Worm (Caenorhabditis elegans) whole organism, L3 larva: ENCODE data around the gene tab-1.

Experiments
- R02D3.7 ChIP-seq: fragments of 150-350 bp; optimal IDR thresholded peaks from 2 replicates; lab custom pipeline; 2014; ENCODE audit warnings: missing biosample characterization, missing genetic modification characterization
- ZK546.5 ChIP-seq: sonication (generic microtip); optimal IDR thresholded peaks from 2 replicates; lab custom pipeline; 2017; ENCODE audit warnings: missing biosample characterization, missing genetic modification characterization
- aly-2 ChIP-seq: fragments of 150-350 bp; optimal IDR thresholded peaks from 2 replicates; lab custom pipeline; 2014; ENCODE audit warnings: missing biosample characterization, missing genetic modification characterization
- ama-1 ChIP-seq: fragments of 150-350 bp; optimal IDR thresholded peaks from 2 replicates; lab custom pipeline; 2018
- ceh-16 ChIP-seq: sonication (generic microtip); optimal IDR thresholded peaks from 2 replicates; lab custom pipeline; 2017; ENCODE audit warnings: missing biosample characterization, missing genetic modification characterization
- ceh-28 ChIP-seq: fragments of 150-350 bp; optimal IDR thresholded peaks from 2 replicates; lab custom pipeline; 2014; ENCODE audit warnings: missing biosample characterization, missing genetic modification reagents, missing genetic modification characterization
- ceh-82 ChIP-seq: fragments of 150-350 bp; optimal IDR thresholded peaks from 2 replicates; lab custom pipeline; 2014; ENCODE audit warnings: missing biosample characterization, missing genetic modification characterization
- ceh-9 ChIP-seq: sonication (generic microtip); optimal IDR thresholded peaks from 2 replicates; lab custom pipeline; 2018; ENCODE audit warnings: missing biosample characterization, missing genetic modification characterization
- daf-12 ChIP-seq: fragments of 150-350 bp; optimal IDR thresholded peaks from 2 replicates; lab custom pipeline; 2014; ENCODE audit warnings: missing biosample characterization, missing genetic modification reagents, missing genetic modification characterization
- egl-27 ChIP-seq: sonication (generic microtip); optimal IDR thresholded peaks from 4 replicates; lab custom pipeline; 2017; ENCODE audit warnings: missing biosample characterization, missing genetic modification reagents, missing genetic modification characterization
- egl-5 ChIP-seq: fragments of 150-350 bp; optimal IDR thresholded peaks from 2 replicates; lab custom pipeline; 2017; ENCODE audit warnings: missing biosample characterization, missing genetic modification reagents, missing genetic modification characterization, inconsistent platforms
- elt-1 ChIP-seq: fragments of 150-350 bp; optimal IDR thresholded peaks from 2 replicates; lab custom pipeline; 2014; ENCODE audit warnings: missing biosample characterization, missing genetic modification characterization
- elt-2 ChIP-seq: sonication (generic microtip); optimal IDR thresholded peaks from 2 replicates; lab custom pipeline; 2016; ENCODE audit warnings: missing genetic modification reagents, mild to moderate bottlenecking, missing genetic modification characterization, missing compliant biosample characterization
- elt-3 ChIP-seq, 3 experiments: fragments of 150-350 bp in 1 of 3; sonication (generic microtip) in 2 of 3; optimal IDR thresholded peaks; 2 replicates in 2 of 3; 4 replicates in 1 of 3; lab custom pipeline; 2014 to 2017; ENCODE audit warnings: missing biosample characterization in 3 of 3, missing genetic modification characterization in 3 of 3
- eor-1 ChIP-seq, 2 experiments: fragments of 150-350 bp; optimal IDR thresholded peaks; 2 replicates each; lab custom pipeline; 2014 to 2018; ENCODE audit warnings: missing biosample characterization in 2 of 2, missing genetic modification characterization in 2 of 2
- fkh-10 ChIP-seq: sonication (generic microtip); optimal IDR thresholded peaks from 2 replicates; lab custom pipeline; 2017; ENCODE audit warnings: missing biosample characterization, missing genetic modification reagents, missing genetic modification characterization
- fkh-2 ChIP-seq: fragments of 150-350 bp; optimal IDR thresholded peaks from 2 replicates; lab custom pipeline; 2014; ENCODE audit warnings: missing biosample characterization, missing genetic modification reagents, missing genetic modification characterization
- fos-1 ChIP-seq: fragments of 150-350 bp; optimal IDR thresholded peaks from 2 replicates; lab custom pipeline; 2014; ENCODE audit warnings: missing biosample characterization, missing genetic modification characterization
- hmg-11 ChIP-seq: sonication (generic microtip); optimal IDR thresholded peaks from 2 replicates; lab custom pipeline; 2016; ENCODE audit warnings: missing genetic modification characterization, missing compliant biosample characterization
- jun-1 ChIP-seq: fragments of 150-350 bp; optimal IDR thresholded peaks from 2 replicates; lab custom pipeline; 2014; ENCODE audit warnings: missing biosample characterization, missing genetic modification reagents, missing genetic modification characterization
- lin-15B ChIP-seq: fragments of 150-350 bp; optimal IDR thresholded peaks from 2 replicates; lab custom pipeline; 2014; ENCODE audit warnings: missing biosample characterization, missing genetic modification characterization
- lin-39 ChIP-seq: fragments of 150-350 bp; optimal IDR thresholded peaks from 2 replicates; lab custom pipeline; 2018; ENCODE audit warnings: missing biosample characterization, missing genetic modification reagents, missing genetic modification characterization
- lsy-12 ChIP-seq: sonication (generic microtip); optimal IDR thresholded peaks from 2 replicates; lab custom pipeline; 2016; ENCODE audit warnings: mild to moderate bottlenecking, missing genetic modification characterization, missing compliant biosample characterization
- mdl-1 ChIP-seq: fragments of 150-350 bp; optimal IDR thresholded peaks from 2 replicates; lab custom pipeline; 2014; ENCODE audit warnings: missing biosample characterization, missing genetic modification characterization
- mml-1 ChIP-seq: fragments of 150-350 bp; sonication (generic microtip); optimal IDR thresholded peaks from 3 replicates; lab custom pipeline; 2014; ENCODE audit warnings: missing biosample characterization, missing genetic modification characterization
- nfya-1 ChIP-seq: sonication (generic microtip); optimal IDR thresholded peaks from 2 replicates; lab custom pipeline; 2017; ENCODE audit warnings: missing genetic modification characterization, mild to moderate bottlenecking, missing compliant biosample characterization, antibody characterized with exemption, moderate library complexity; ENCODE audit not compliant: insufficient read depth
- nhr-11 ChIP-seq: fragments of 150-350 bp; optimal IDR thresholded peaks from 2 replicates; lab custom pipeline; 2014; ENCODE audit warnings: missing biosample characterization, missing genetic modification characterization
- nhr-12 ChIP-seq: fragments of 150-350 bp; optimal IDR thresholded peaks from 2 replicates; lab custom pipeline; 2014; ENCODE audit warnings: missing biosample characterization, missing genetic modification characterization
- nhr-23 ChIP-seq: fragments of 150-350 bp; optimal IDR thresholded peaks from 2 replicates; lab custom pipeline; 2014; ENCODE audit warnings: missing biosample characterization, missing genetic modification reagents, missing genetic modification characterization
- nhr-237 ChIP-seq: fragments of 150-350 bp; optimal IDR thresholded peaks from 2 replicates; lab custom pipeline; 2014; ENCODE audit warnings: missing biosample characterization, missing genetic modification characterization
- nhr-25 ChIP-seq: sonication (generic microtip); optimal IDR thresholded peaks from 2 replicates; lab custom pipeline; 2017; ENCODE audit warnings: missing biosample characterization, missing genetic modification characterization
- nhr-28 ChIP-seq: fragments of 150-350 bp; optimal IDR thresholded peaks from 2 replicates; lab custom pipeline; 2014; ENCODE audit warnings: missing biosample characterization, missing genetic modification characterization
- nhr-43 ChIP-seq: sonication (generic microtip); optimal IDR thresholded peaks from 2 replicates; lab custom pipeline; 2016; ENCODE audit warnings: mild to moderate bottlenecking, missing genetic modification characterization, missing compliant biosample characterization; ENCODE audit not compliant: poor library complexity, severe bottlenecking
- nhr-67 ChIP-seq: fragments of 150-350 bp; optimal IDR thresholded peaks from 2 replicates; lab custom pipeline; 2014; ENCODE audit warnings: missing biosample characterization, missing genetic modification characterization
- nhr-76 ChIP-seq: fragments of 150-350 bp; sonication (generic microtip); optimal IDR thresholded peaks from 5 replicates; lab custom pipeline; 2014; ENCODE audit warnings: missing biosample characterization, missing genetic modification characterization
- nhr-77 ChIP-seq: fragments of 150-350 bp; optimal IDR thresholded peaks from 2 replicates; lab custom pipeline; 2014; ENCODE audit warnings: missing biosample characterization, missing genetic modification characterization
- pha-4 ChIP-seq: fragments of 150-350 bp; optimal IDR thresholded peaks from 2 replicates; lab custom pipeline; 2014; ENCODE audit warnings: missing biosample characterization, missing genetic modification reagents, missing genetic modification characterization
- pqm-1 ChIP-seq: fragments of 150-350 bp; optimal IDR thresholded peaks from 2 replicates; lab custom pipeline; 2017; ENCODE audit warnings: missing biosample characterization, missing genetic modification characterization, inconsistent platforms
- sea-2 ChIP-seq: fragments of 150-350 bp; sonication (generic microtip); optimal IDR thresholded peaks from 4 replicates; lab custom pipeline; 2014; ENCODE audit warnings: missing biosample characterization, missing genetic modification reagents, missing genetic modification characterization
- skn-1 ChIP-seq: fragments of 150-350 bp; optimal IDR thresholded peaks from 2 replicates; lab custom pipeline; 2014; ENCODE audit warnings: missing biosample characterization, missing genetic modification characterization
- snpc-4 ChIP-seq: fragments of 150-350 bp; optimal IDR thresholded peaks from 2 replicates; lab custom pipeline; 2014; ENCODE audit warnings: missing biosample characterization, missing genetic modification characterization
- tbx-2 ChIP-seq: sonication (generic microtip); optimal IDR thresholded peaks from 2 replicates; lab custom pipeline; 2016; ENCODE audit warnings: mild to moderate bottlenecking, missing genetic modification characterization, missing compliant biosample characterization
- unc-39 ChIP-seq: sonication (generic microtip); optimal IDR thresholded peaks from 4 replicates; lab custom pipeline; 2017; ENCODE audit warnings: missing biosample characterization, missing genetic modification characterization
- unc-62 ChIP-seq: fragments of 150-350 bp; sonication (generic microtip); optimal IDR thresholded peaks from 4 replicates; lab custom pipeline; 2014; ENCODE audit warnings: missing biosample characterization, missing genetic modification reagents, missing genetic modification characterization
- zag-1 ChIP-seq: fragments of 150-350 bp; optimal IDR thresholded peaks from 2 replicates; lab custom pipeline; 2014; ENCODE audit warnings: missing biosample characterization, missing genetic modification characterization
- ztf-11 ChIP-seq: fragments of 150-350 bp; optimal IDR thresholded peaks from 2 replicates; lab custom pipeline; 2014; ENCODE audit warnings: missing biosample characterization, missing genetic modification characterization
- ztf-4 ChIP-seq: fragments of 150-350 bp; optimal IDR thresholded peaks from 2 replicates; lab custom pipeline; 2014; ENCODE audit warnings: missing biosample characterization, missing genetic modification characterization

Gene tab-1

ce11 chrII:6833781-6834339, 30.7 kb downstream of the tab-1 start (continued):
- TF ChIP-seq nhr-23: peak; percentile 12
- no peak for TF ChIP-seq ceh-16 (tag; lab: Kevin White, UChicago)
- TF ChIP-seq, all 47 proteins: peak for 7

- TF ChIP-seq zag-1 (no peak), snpc-4 (tag; lab: Kevin White, UChicago) (no peak), hmg-11 (tag; lab: Kevin White, UChicago) (no peak), elt-3 (tag; optimal IDR thresholded peaks at IDR 0.05; lab: Kevin White, UChicago) (no peak), ama-1 (lab: Kevin White, UChicago) (no peak), ceh-9 (tag; lab: Kevin White, UChicago) (no peak), lsy-12 (tag; lab: Kevin White, UChicago) (no peak), nfya-1 (tag; lab: Kevin White, UChicago) (peak; percentile 19), lin-39 (peak; percentile 57), ceh-28 (tag; lab: Kevin White, UChicago) (no peak), nhr-12 (no peak)
These were observed 31.5 kb downstream of the tab-1 start, which contains the start of gene egl-27 for ce11 chrII:6834582-6835058. TSS of gene egl-27 (plus strand) at chrII:6835008.

ce11 chrII:6835500-6835899, 32.4 kb downstream of the tab-1 start:
- peak; percentile 74 for TF ChIP-seq elt-1 (tag; lab: Kevin White, UChicago)
- no peak for TF ChIP-seq egl-27 (tag; lab: Kevin White, UChicago)
- TF ChIP-seq nhr-25: peak; percentile 84
- no peak for TF ChIP-seq jun-1 (tag; lab: Kevin White, UChicago)
- TF ChIP-seq ceh-16 (tag; lab: Kevin White, UChicago): no peak
- no peak for TF ChIP-seq ztf-4 (tag; lab: Kevin White, UChicago)
- peak; percentile 85 for TF ChIP-seq egl-5
- peak; percentile 35 for TF ChIP-seq lin-39
- TF ChIP-seq daf-12 (tag; lab: Kevin White, UChicago): no peak
- no peak for TF ChIP-seq unc-39 (tag; lab: Kevin White, UChicago)
- no peak for TF ChIP-seq pha-4 (tag; lab: Kevin White, UChicago)
- no peak for TF ChIP-seq ceh-82
- TF ChIP-seq aly-2 (tag; lab: Kevin White, UChicago): no peak
- no peak for TF ChIP-seq nhr-237 (tag; lab: Kevin White, UChicago)
- no peak for TF ChIP-seq elt-3 (tag; optimal IDR thresholded peaks at IDR 0.05; lab: Kevin White, UChicago)
- no peak for TF ChIP-seq nhr-67 (tag; lab: Kevin White, UChicago)
- TF ChIP-seq tbx-2 (tag; lab: Kevin White, UChicago): no peak
- no peak for TF ChIP-seq eor-1 (tag; optimal IDR thresholded peaks at IDR 0.05; lab: Kevin White, UChicago)
- TF ChIP-seq unc-62 (GFP tag; lab: Kevin White, UChicago): peak; percentile 72
- TF ChIP-seq hmg-11 (tag; lab: Kevin White, UChicago): no peak
- no peak for TF ChIP-seq nhr-76
- no peak for TF ChIP-seq mdl-1 (tag; lab: Kevin White, UChicago)
- no peak for TF ChIP-seq lsy-12 (tag; lab: Kevin White, UChicago)
- no peak for TF ChIP-seq mml-1 (tag; lab: Kevin White, UChicago)
- TF ChIP-seq nhr-28: no peak
- TF ChIP-seq nhr-23: peak; percentile 78
- TF ChIP-seq pqm-1 (tag; lab: Kevin White, UChicago): no peak
- peak; percentile 37 for TF ChIP-seq nfya-1 (tag; lab: Kevin White, UChicago)
- no peak for TF ChIP-seq zag-1
- TF ChIP-seq ceh-9 (tag; lab: Kevin White, UChicago): no peak
- no peak for TF ChIP-seq ztf-11
- TF ChIP-seq ama-1 (lab: Kevin White, UChicago): no peak
- no peak for TF ChIP-seq skn-1
- TF ChIP-seq fos-1 (tag; lab: Kevin White, UChicago): no peak
- TF ChIP-seq elt-2: peak; percentile 23
- TF ChIP-seq nhr-12: no peak
- no peak for TF ChIP-seq sea-2 (GFP tag; lab: Kevin White, UChicago)
- peak; percentile 10 for TF ChIP-seq snpc-4 (tag; lab: Kevin White, UChicago)
- TF ChIP-seq nhr-77 (tag; lab: Kevin White, UChicago): no peak
- TF ChIP-seq ceh-28 (tag; lab: Kevin White, UChicago): no peak
- no peak for TF ChIP-seq fkh-10 (GFP tag; lab: Kevin White, UChicago)
- no peak for TF ChIP-seq R02D3.7 (tag; lab: Kevin White, UChicago)
- TF ChIP-seq nhr-11 (tag; lab: Kevin White, UChicago): no peak
- no peak for TF ChIP-seq fkh-2
- no peak for TF ChIP-seq ZK546.5
- no peak for TF ChIP-seq lin-15B (tag; lab: Kevin White, UChicago)
- TF ChIP-seq nhr-43: peak; percentile 39
